Fruit fly (Drosophila melanogaster) whole organism, embryonic: ENCODE results near the gene Or94b.

Source experiments
- CG17568 ChIP-seq: fragments of 200-800 bp; sonication (Bioruptor generic); optimal IDR thresholded peaks from 2 replicates; lab custom pipeline; 2018; ENCODE audit warnings: missing biosample characterization, mild to moderate bottlenecking, missing genetic modification characterization, moderate library complexity
- Hand ChIP-seq: fragments of 200-800 bp; sonication (Bioruptor generic); optimal IDR thresholded peaks from 2 replicates; lab custom pipeline; 2017; ENCODE audit warnings: mild to moderate bottlenecking, missing biosample characterization, missing genetic modification reagents, missing genetic modification characterization
- bsh ChIP-seq, 2 experiments: fragments of 200-800 bp; sonication (Bioruptor generic); optimal IDR thresholded peaks; 2 replicates each; lab custom pipeline; 2017 to 2018; ENCODE audit warnings: mild to moderate bottlenecking in 2 of 2, missing biosample characterization in 2 of 2, missing genetic modification characterization in 2 of 2, moderate library complexity in 1 of 2
- gce ChIP-seq: fragments of 200-800 bp; sonication (Bioruptor generic); IDR thresholded peaks from 3 replicates; pipeline ENCODE4 v1.3.6; 2022; ENCODE audit warnings: missing biosample characterization, missing genetic modification characterization
- tup ChIP-seq: fragments of 200-800 bp; sonication (Bioruptor generic); optimal IDR thresholded peaks from 2 replicates; lab custom pipeline; 2016; ENCODE audit warnings: missing biosample characterization, mild to moderate bottlenecking, missing genetic modification characterization, moderate library complexity
- unpg ChIP-seq: fragments of 200-800 bp; sonication (Bioruptor generic); optimal IDR thresholded peaks from 3 replicates; lab custom pipeline; 2018; ENCODE audit warnings: missing biosample characterization, mild to moderate bottlenecking, missing genetic modification characterization, moderate library complexity

- no peak for TF ChIP-seq bsh (GFP tag; optimal IDR thresholded peaks at IDR 0.05; lab: Kevin White, UChicago)
- no peak for TF ChIP-seq gce (GFP tag; lab: Robert Waterston, UW)
- TF ChIP-seq unpg, result no peak
- TF ChIP-seq Hand, result no peak
- TF ChIP-seq tup (GFP tag; lab: Kevin White, UChicago), result no peak
- TF ChIP-seq CG17568, result no peak
These were observed 2.1 kb upstream of the Or94b start, which contains the start of gene Or94a for dm6 chr3R:22986981-22987380.
